Worm (Caenorhabditis elegans) whole organism, early embryonic: ENCODE results near the gene pyc-1.

Experiments used
- B0310.2 ChIP-seq: sonication (generic microtip); optimal IDR thresholded peaks from 2 replicates; lab custom pipeline; 2016; ENCODE audit warnings: mild to moderate bottlenecking, missing genetic modification characterization, missing compliant biosample characterization
- F13C5.2 ChIP-seq: sonication (generic microtip); optimal IDR thresholded peaks from 2 replicates; lab custom pipeline; 2017; ENCODE audit warnings: mild to moderate bottlenecking, missing genetic modification characterization, inconsistent platforms, missing compliant biosample characterization
- aly-1 ChIP-seq: sonication (generic microtip); optimal IDR thresholded peaks from 2 replicates; lab custom pipeline; 2016; ENCODE audit warnings: missing genetic modification characterization, missing compliant biosample characterization
- ama-1 ChIP-seq: fragments of 150-350 bp; optimal IDR thresholded peaks from 2 replicates; lab custom pipeline; 2014
- ceh-13 ChIP-seq: fragments of 200-800 bp; sonication (Bioruptor generic); optimal IDR thresholded peaks from 2 replicates; lab custom pipeline; 2018; ENCODE audit warnings: mild to moderate bottlenecking, missing genetic modification characterization, missing compliant biosample characterization
- ceh-36 ChIP-seq: sonication (generic microtip); optimal IDR thresholded peaks from 2 replicates; lab custom pipeline; 2016; ENCODE audit warnings: missing genetic modification characterization, inconsistent platforms, missing compliant biosample characterization
- ets-7 ChIP-seq: sonication (generic microtip); optimal IDR thresholded peaks from 2 replicates; lab custom pipeline; 2016; ENCODE audit warnings: missing genotype, missing genetic modification characterization, missing compliant biosample characterization
- flt-1 ChIP-seq: fragments of 200-800 bp; sonication (Bioruptor generic); IDR thresholded peaks from 2 replicates; pipeline ENCODE4 v1.3.6; 2022; ENCODE audit warnings: missing genetic modification characterization, missing compliant biosample characterization
- hmbx-1 ChIP-seq: sonication (generic microtip); optimal IDR thresholded peaks from 2 replicates; lab custom pipeline; 2016; ENCODE audit warnings: mild to moderate bottlenecking, missing genetic modification characterization, missing compliant biosample characterization
- hmg-4 ChIP-seq: fragments of 200-800 bp; sonication (Bioruptor generic); optimal IDR thresholded peaks from 2 replicates; lab custom pipeline; 2018; ENCODE audit warnings: mild to moderate bottlenecking, missing genetic modification characterization, missing compliant biosample characterization
- hnd-1 ChIP-seq: sonication (generic microtip); optimal IDR thresholded peaks from 2 replicates; lab custom pipeline; 2016; ENCODE audit warnings: missing genetic modification characterization, missing compliant biosample characterization
- pes-1 ChIP-seq: fragments of 200-800 bp; sonication (Bioruptor generic); IDR thresholded peaks from 2 replicates; pipeline ENCODE4 v1.3.6; 2022; ENCODE audit warnings: missing genetic modification reagents, missing genetic modification characterization, missing compliant biosample characterization
- scrt-1 ChIP-seq: fragments of 200-800 bp; sonication (Bioruptor generic); IDR thresholded peaks from 2 replicates; pipeline ENCODE4 v1.3.6; 2022; ENCODE audit warnings: missing genetic modification characterization, missing compliant biosample characterization
- sea-1 ChIP-seq: fragments of 200-800 bp; sonication (Bioruptor generic); conservative IDR thresholded peaks from 2 replicates; pipeline ENCODE4 v1.3.6; 2022; ENCODE audit warnings: missing genetic modification characterization, missing compliant biosample characterization
- tbx-11 ChIP-seq: fragments of 200-800 bp; sonication (Bioruptor generic); IDR thresholded peaks from 2 replicates; pipeline ENCODE4 v1.3.6; 2022; ENCODE audit warnings: missing genetic modification characterization, missing compliant biosample characterization
- tbx-37 ChIP-seq: fragments of 200-800 bp; sonication (Bioruptor generic); conservative IDR thresholded peaks from 2 replicates; pipeline ENCODE4 v1.3.6; 2022; ENCODE audit warnings: missing genetic modification reagents, missing genetic modification characterization, missing compliant biosample characterization
- tra-4 ChIP-seq: sonication (generic microtip); optimal IDR thresholded peaks from 2 replicates; lab custom pipeline; 2017; ENCODE audit warnings: missing genetic modification characterization, missing compliant biosample characterization

The pyc-1 gene

DNA sequence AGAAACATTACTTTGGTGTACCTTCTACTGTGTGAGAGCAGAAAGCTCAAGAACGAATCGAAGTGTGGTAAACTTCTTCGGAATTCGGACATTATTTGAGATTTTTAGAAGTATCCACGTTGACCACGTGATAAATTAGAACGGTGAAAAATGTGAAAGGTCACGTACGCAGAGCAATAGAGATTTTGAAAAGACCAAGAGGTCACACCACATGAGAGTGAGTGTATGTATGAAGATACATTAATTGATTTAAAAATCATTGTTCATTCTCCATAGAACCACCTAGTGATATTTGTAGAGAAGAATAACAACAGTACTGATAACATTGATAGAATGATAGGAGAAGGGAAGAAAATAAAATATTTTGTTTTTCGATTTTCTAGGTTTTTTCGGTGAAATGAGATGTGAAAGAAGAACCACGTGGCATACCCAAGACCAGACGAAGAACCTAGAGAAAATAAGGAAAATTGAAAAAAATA, at the start of gene pyc-1:
pyc-1 (minus strand) TSS at position 69 of the 479 bp plus-strand sequence.
- TF ChIP-seq scrt-1 (GFP tag; lab: Robert Waterston, UW) (no peak), hmbx-1 (no peak), ceh-36 (tag; lab: Kevin White, UChicago) (no peak), tbx-11 (GFP tag; lab: Robert Waterston, UW) (no peak), F13C5.2 (tag; lab: Kevin White, UChicago) (no peak), hmg-4 (GFP tag; lab: Kevin White, UChicago) (no peak), ama-1 (lab: Kevin White, UChicago) (no peak), tra-4 (no peak), hnd-1 (tag; lab: Kevin White, UChicago) (no peak), tbx-37 (GFP tag; lab: Robert Waterston, UW) (no peak), B0310.2 (tag; lab: Kevin White, UChicago) (no peak), flt-1 (GFP tag; lab: Robert Waterston, UW) (no peak), sea-1 (GFP tag; lab: Robert Waterston, UW) (no peak), aly-1 (tag; lab: Kevin White, UChicago) (no peak)

DNA sequence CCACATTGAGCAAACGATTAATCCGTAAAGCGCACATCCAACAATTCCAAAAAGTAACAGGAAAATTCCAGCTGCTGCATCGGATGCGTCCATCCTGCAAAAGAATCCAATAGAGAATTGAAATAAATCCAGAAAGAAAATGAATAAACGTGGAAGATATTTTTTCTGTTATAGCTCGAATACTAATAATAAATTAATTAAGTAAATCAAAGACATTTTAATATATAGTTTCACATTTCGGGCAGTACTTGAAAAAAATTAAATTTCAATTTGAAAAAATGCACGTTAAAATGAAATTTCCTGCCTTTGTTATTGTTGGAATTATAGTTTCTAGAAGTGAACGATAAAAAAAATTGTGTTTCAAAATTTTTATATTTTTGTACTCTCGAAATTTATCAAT, 45.8 kb upstream of the pyc-1 start, which contains the start of gene R13H4.7:
R13H4.7 (minus strand) TSS at position 101 of the 400 bp plus-strand sequence.
- no peak for TF ChIP-seq pes-1 (GFP tag; lab: Robert Waterston, UW)
- no peak for TF ChIP-seq hmbx-1
- TF ChIP-seq sea-1 (GFP tag; lab: Robert Waterston, UW): no peak
- TF ChIP-seq B0310.2 (tag; lab: Kevin White, UChicago): no peak
- no peak for TF ChIP-seq tra-4
- no peak for TF ChIP-seq tbx-37 (GFP tag; lab: Robert Waterston, UW)
- no peak for TF ChIP-seq hnd-1 (tag; lab: Kevin White, UChicago)

DNA sequence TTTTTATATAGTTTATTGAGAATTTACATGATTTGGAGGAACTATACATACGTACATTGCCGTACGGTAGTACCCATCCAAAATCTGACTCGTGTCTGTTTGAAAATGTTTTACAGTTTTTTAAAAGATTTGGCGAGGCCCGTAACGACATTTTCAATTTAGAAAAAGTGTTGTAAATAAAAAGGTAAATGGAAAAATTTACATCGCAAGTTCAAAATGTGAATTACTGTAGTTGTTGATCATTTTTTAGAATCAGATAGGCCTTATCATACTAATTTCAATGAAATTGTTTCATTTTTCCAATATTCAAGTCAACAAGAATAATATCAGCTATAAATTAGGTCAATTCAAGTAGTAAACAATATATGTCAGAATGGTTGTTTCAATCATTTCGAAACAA, 40.5 kb upstream of the pyc-1 start, which contains the start of gene R13H4.6:
R13H4.6 (plus strand) TSS at position 301 of the 400 bp plus-strand sequence.
- TF ChIP-seq flt-1 (GFP tag; lab: Robert Waterston, UW) (no peak), hnd-1 (tag; lab: Kevin White, UChicago) (no peak), F13C5.2 (tag; lab: Kevin White, UChicago) (no peak), ceh-36 (tag; lab: Kevin White, UChicago) (no peak), tra-4 (no peak), tbx-37 (GFP tag; lab: Robert Waterston, UW) (no peak), hmbx-1 (no peak), pes-1 (GFP tag; lab: Robert Waterston, UW) (no peak), hmg-4 (GFP tag; lab: Kevin White, UChicago) (no peak), ceh-13 (GFP tag; lab: Kevin White, UChicago) (no peak), sea-1 (GFP tag; lab: Robert Waterston, UW) (no peak), scrt-1 (GFP tag; lab: Robert Waterston, UW) (no peak), tbx-11 (GFP tag; lab: Robert Waterston, UW) (no peak), B0310.2 (tag; lab: Kevin White, UChicago) (no peak), ama-1 (lab: Kevin White, UChicago) (no peak), aly-1 (tag; lab: Kevin White, UChicago) (no peak), ets-7 (no peak)

DNA sequence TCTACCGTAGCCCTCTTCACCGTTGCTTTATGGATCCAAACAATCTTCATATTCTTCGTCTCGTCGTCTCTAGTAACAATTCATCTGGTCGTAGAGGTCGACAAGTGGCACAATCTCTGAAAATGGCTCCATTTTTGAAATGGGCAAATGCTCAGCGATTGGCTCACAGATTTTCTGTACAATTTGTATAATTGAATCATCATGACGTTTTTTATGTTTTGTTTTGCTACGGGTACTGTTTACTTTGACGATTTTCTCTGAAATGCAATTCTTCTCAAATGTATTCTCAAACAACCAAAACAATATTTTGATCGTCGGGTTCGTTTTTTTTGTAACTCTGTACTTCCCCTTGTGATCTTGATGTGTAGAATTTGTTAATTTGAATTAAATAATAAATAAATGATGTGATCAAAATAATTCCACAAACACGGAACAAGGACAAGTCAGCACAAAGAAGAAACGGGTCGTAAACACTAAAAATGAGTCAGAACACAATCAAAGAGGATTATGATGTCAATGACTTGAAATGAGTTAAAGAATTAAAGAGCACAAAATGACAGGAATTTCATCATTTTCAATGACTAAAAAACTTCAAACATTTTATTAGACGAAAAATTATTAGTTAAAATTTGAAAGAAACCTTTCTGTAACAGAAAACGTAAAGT, 39.7 kb upstream of the pyc-1 start:
- TF ChIP-seq tra-4 (no peak), scrt-1 (GFP tag; lab: Robert Waterston, UW) (no peak), flt-1 (GFP tag; lab: Robert Waterston, UW) (no peak), hnd-1 (tag; lab: Kevin White, UChicago) (no peak), aly-1 (tag; lab: Kevin White, UChicago) (no peak), ets-7 (no peak), tbx-37 (GFP tag; lab: Robert Waterston, UW) (no peak), hmg-4 (GFP tag; lab: Kevin White, UChicago) (no peak), pes-1 (GFP tag; lab: Robert Waterston, UW) (no peak), sea-1 (GFP tag; lab: Robert Waterston, UW) (no peak), ceh-36 (tag; lab: Kevin White, UChicago) (no peak), F13C5.2 (tag; lab: Kevin White, UChicago) (no peak), tbx-11 (GFP tag; lab: Robert Waterston, UW) (no peak), hmbx-1 (no peak), B0310.2 (tag; lab: Kevin White, UChicago) (no peak), ama-1 (lab: Kevin White, UChicago) (no peak), ceh-13 (GFP tag; lab: Kevin White, UChicago) (no peak)

DNA sequence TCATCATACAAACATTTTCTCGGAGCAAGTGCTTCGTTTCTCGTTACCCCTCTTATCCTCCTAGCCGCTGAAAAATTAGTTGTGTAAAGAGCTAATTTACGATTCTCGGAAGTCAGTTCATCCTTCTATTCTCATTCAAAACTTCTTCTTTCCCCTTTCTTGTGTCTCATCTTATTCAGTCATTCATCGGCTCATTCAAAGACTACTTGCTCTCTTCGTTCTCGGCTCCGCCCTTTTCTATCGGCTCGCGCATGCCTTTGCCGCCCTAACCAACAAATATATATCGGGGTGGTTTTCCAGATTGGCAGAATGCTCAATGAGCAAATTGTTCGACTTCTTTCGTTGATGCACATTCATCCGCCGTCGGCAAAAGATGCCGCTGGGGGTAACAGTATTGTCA, 38.0 kb upstream of the pyc-1 start, which contains the start of gene R13H4.5:
R13H4.5 (plus strand) TSS at position 301 of the 400 bp plus-strand sequence.
- TF ChIP-seq tra-4 (no peak), hnd-1 (tag; lab: Kevin White, UChicago) (no peak), ets-7 (no peak), B0310.2 (tag; lab: Kevin White, UChicago) (no peak)

DNA sequence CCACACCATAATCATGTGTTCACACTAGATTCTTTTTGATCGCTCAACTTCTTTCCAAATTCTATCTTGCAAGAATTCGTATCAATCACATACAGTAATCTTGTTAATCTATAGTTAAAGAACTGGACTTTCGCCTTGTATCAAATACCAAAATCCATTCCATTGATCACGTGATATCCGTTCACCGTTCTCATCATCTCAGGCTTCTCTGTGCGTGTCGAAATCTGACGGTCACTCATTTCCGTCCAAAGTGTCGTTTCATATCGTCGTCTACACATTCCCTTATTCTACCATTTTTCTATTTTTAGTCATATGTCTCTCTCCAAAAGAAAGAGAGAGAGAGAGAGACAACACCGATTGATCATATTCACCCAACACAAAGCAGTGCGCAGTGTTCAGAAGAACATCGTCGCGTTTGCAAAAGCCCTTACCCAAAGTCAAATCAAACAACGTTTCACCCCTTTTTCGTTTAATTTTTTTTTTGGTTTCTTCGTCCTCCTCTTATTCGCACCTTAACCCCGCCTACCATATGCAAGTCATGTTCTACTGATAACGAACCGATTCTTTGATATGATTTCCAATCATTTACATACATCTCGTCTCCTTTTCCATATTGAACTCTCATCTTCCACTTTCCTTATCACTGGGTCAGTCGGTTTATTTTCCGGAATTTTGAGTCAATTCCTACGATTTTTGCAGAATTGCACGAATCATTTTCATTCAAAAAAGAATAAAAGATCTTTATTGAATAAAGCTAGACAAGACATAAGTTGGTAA, 36.9 kb upstream of the pyc-1 start:
- no peak for TF ChIP-seq tra-4
- TF ChIP-seq flt-1 (GFP tag; lab: Robert Waterston, UW): no peak
- no peak for TF ChIP-seq ets-7
- no peak for TF ChIP-seq B0310.2 (tag; lab: Kevin White, UChicago)
- TF ChIP-seq scrt-1 (GFP tag; lab: Robert Waterston, UW): no peak
- TF ChIP-seq aly-1 (tag; lab: Kevin White, UChicago): no peak
- no peak for TF ChIP-seq sea-1 (GFP tag; lab: Robert Waterston, UW)
- no peak for TF ChIP-seq hmg-4 (GFP tag; lab: Kevin White, UChicago)
- no peak for TF ChIP-seq tbx-11 (GFP tag; lab: Robert Waterston, UW)
- TF ChIP-seq hnd-1 (tag; lab: Kevin White, UChicago): no peak
- TF ChIP-seq pes-1 (GFP tag; lab: Robert Waterston, UW): no peak
- no peak for TF ChIP-seq hmbx-1
- TF ChIP-seq ceh-13 (GFP tag; lab: Kevin White, UChicago): no peak
- no peak for TF ChIP-seq F13C5.2 (tag; lab: Kevin White, UChicago)
- TF ChIP-seq tbx-37 (GFP tag; lab: Robert Waterston, UW): no peak
- TF ChIP-seq ceh-36 (tag; lab: Kevin White, UChicago): no peak
- no peak for TF ChIP-seq ama-1 (lab: Kevin White, UChicago)
